Fruit fly (Drosophila melanogaster) whole organism, prepupa: Measurements from ENCODE around the gene Cox17.

Experiments used
- Blimp-1 ChIP-seq: fragments of 200-800 bp; sonication (Bioruptor generic); optimal IDR thresholded peaks from 3 replicates; lab custom pipeline; 2017; ENCODE audit warnings: missing biosample characterization, missing genetic modification characterization, mild to moderate bottlenecking, moderate library complexity, missing genetic modification reagents
- CG10631 ChIP-seq: fragments of 200-800 bp; sonication (Bioruptor generic); optimal IDR thresholded peaks from 2 replicates; lab custom pipeline; 2016; ENCODE audit warnings: missing biosample characterization, missing genetic modification characterization
- CG10669 ChIP-seq: fragments of 200-800 bp; sonication (Bioruptor generic); optimal IDR thresholded peaks from 3 replicates; lab custom pipeline; 2018; ENCODE audit warnings: missing biosample characterization, mild to moderate bottlenecking, missing genetic modification characterization, moderate library complexity
- CG11294 ChIP-seq: fragments of 200-800 bp; sonication (Bioruptor generic); IDR thresholded peaks from 2 replicates; pipeline ENCODE4 v1.3.6; 2022; ENCODE audit warnings: missing biosample characterization, missing genetic modification characterization
- CG11762 ChIP-seq: fragments of 200-800 bp; sonication (Bioruptor generic); optimal IDR thresholded peaks from 3 replicates; lab custom pipeline; 2016; ENCODE audit warnings: missing biosample characterization, missing genetic modification characterization; ENCODE audit not compliant: insufficient read depth
- CG15336 ChIP-seq: fragments of 200-800 bp; sonication (Bioruptor generic); IDR thresholded peaks from 2 replicates; pipeline ENCODE4 v1.3.6; 2022; ENCODE audit warnings: missing biosample characterization, missing genetic modification characterization
- CG1621 ChIP-seq: fragments of 200-800 bp; sonication (Bioruptor generic); optimal IDR thresholded peaks from 3 replicates; lab custom pipeline; 2018; ENCODE audit warnings: missing biosample characterization, mild to moderate bottlenecking, missing genetic modification characterization
- CG16779 ChIP-seq: fragments of 200-800 bp; sonication (Bioruptor generic); optimal IDR thresholded peaks from 3 replicates; lab custom pipeline; 2017; ENCODE audit warnings: missing biosample characterization, mild to moderate bottlenecking, missing genetic modification characterization
- CG3032 ChIP-seq: fragments of 200-800 bp; optimal IDR thresholded peaks from 2 replicates; lab custom pipeline; 2019; ENCODE audit warnings: missing biosample characterization, mild to moderate bottlenecking, missing genetic modification characterization, moderate library complexity
- CG32006 ChIP-seq: fragments of 200-800 bp; sonication (Bioruptor generic); optimal IDR thresholded peaks from 3 replicates; lab custom pipeline; 2017; ENCODE audit warnings: missing biosample characterization, mild to moderate bottlenecking, missing genetic modification characterization
- CG3919 ChIP-seq: fragments of 200-800 bp; sonication (Bioruptor generic); optimal IDR thresholded peaks from 3 replicates; lab custom pipeline; 2016; ENCODE audit warnings: missing biosample characterization, missing genetic modification characterization
- CG4318 ChIP-seq: fragments of 200-800 bp; sonication (Bioruptor generic); optimal IDR thresholded peaks from 3 replicates; lab custom pipeline; 2017; ENCODE audit warnings: missing biosample characterization, mild to moderate bottlenecking, missing genetic modification characterization
- CG6163 ChIP-seq: fragments of 200-800 bp; sonication (Bioruptor generic); IDR thresholded peaks from 3 replicates; pipeline ENCODE4 v1.3.6; 2022; ENCODE audit warnings: missing biosample characterization, missing genetic modification characterization
- CG6792 ChIP-seq: fragments of 200-800 bp; sonication (Bioruptor generic); optimal IDR thresholded peaks from 3 replicates; lab custom pipeline; 2016; ENCODE audit warnings: missing biosample characterization, missing genetic modification characterization
- CG6808 ChIP-seq: fragments of 200-800 bp; sonication (Bioruptor generic); optimal IDR thresholded peaks from 3 replicates; lab custom pipeline; 2017; ENCODE audit warnings: missing biosample characterization, missing genetic modification characterization, mild to moderate bottlenecking, moderate library complexity, missing genetic modification reagents
- CG6854 ChIP-seq: fragments of 200-800 bp; sonication (Bioruptor generic); optimal IDR thresholded peaks from 2 replicates; lab custom pipeline; 2017; ENCODE audit warnings: missing biosample characterization, mild to moderate bottlenecking, missing genetic modification characterization
- CG7368 ChIP-seq: fragments of 200-800 bp; sonication (Bioruptor generic); optimal IDR thresholded peaks from 3 replicates; lab custom pipeline; 2016; ENCODE audit warnings: missing biosample characterization, missing genetic modification characterization
- CG8119 ChIP-seq: fragments of 200-800 bp; sonication (Bioruptor generic); IDR thresholded peaks from 3 replicates; pipeline ENCODE4 v1.3.6; 2022; ENCODE audit warnings: missing biosample characterization, missing genetic modification characterization
- CG8632 ChIP-seq: fragments of 200-800 bp; sonication (Bioruptor generic); optimal IDR thresholded peaks from 3 replicates; lab custom pipeline; 2016; ENCODE audit warnings: missing biosample characterization, missing genetic modification characterization
- CG9139 ChIP-seq: fragments of 200-800 bp; sonication (Bioruptor generic); optimal IDR thresholded peaks from 3 replicates; lab custom pipeline; 2017; ENCODE audit warnings: missing biosample characterization, mild to moderate bottlenecking, missing genetic modification characterization
- Eip78C ChIP-seq: fragments of 200-800 bp; sonication (Bioruptor generic); peaks from one replicate; lab custom pipeline; 2016; ENCODE audit warnings: missing biosample characterization, missing genetic modification characterization
- Eip93F ChIP-seq: fragments of 200-800 bp; sonication (Bioruptor generic); optimal IDR thresholded peaks from 2 replicates; lab custom pipeline; 2016; ENCODE audit warnings: missing biosample characterization, mild to moderate bottlenecking, missing genetic modification characterization
- Ets96B ChIP-seq: fragments of 200-800 bp; optimal IDR thresholded peaks from 2 replicates; lab custom pipeline; 2019; ENCODE audit warnings: missing biosample characterization, mild to moderate bottlenecking, missing genetic modification characterization, moderate library complexity
- Gug ChIP-seq: fragments of 200-800 bp; sonication (Bioruptor generic); IDR thresholded peaks from 2 replicates; pipeline ENCODE4 v1.3.6; 2022; ENCODE audit warnings: missing biosample characterization, missing genetic modification characterization
- Hr39 ChIP-seq: fragments of 200-800 bp; sonication (Bioruptor generic); optimal IDR thresholded peaks from 2 replicates; lab custom pipeline; 2016; ENCODE audit warnings: missing biosample characterization, missing genetic modification characterization
- Hr4 ChIP-seq: fragments of 200-800 bp; sonication (Bioruptor generic); optimal IDR thresholded peaks from 3 replicates; lab custom pipeline; 2016; ENCODE audit warnings: missing biosample characterization, missing genetic modification characterization
- Lpt ChIP-seq: fragments of 200-800 bp; sonication (Bioruptor generic); optimal IDR thresholded peaks from 3 replicates; lab custom pipeline; 2016; ENCODE audit warnings: missing biosample characterization, missing genetic modification characterization
- Met ChIP-seq: fragments of 200-800 bp; sonication (Bioruptor generic); optimal IDR thresholded peaks from 3 replicates; lab custom pipeline; 2016; ENCODE audit warnings: missing biosample characterization, missing genetic modification characterization
- OdsH ChIP-seq: fragments of 200-800 bp; sonication (Bioruptor generic); optimal IDR thresholded peaks from 3 replicates; lab custom pipeline; 2016; ENCODE audit warnings: missing biosample characterization, missing genetic modification characterization
- Sox102F ChIP-seq: fragments of 200-800 bp; sonication (Bioruptor generic); optimal IDR thresholded peaks from 2 replicates; lab custom pipeline; 2016; ENCODE audit warnings: missing biosample characterization, mild to moderate bottlenecking, missing genetic modification characterization
- acj6 ChIP-seq: fragments of 200-800 bp; sonication (Bioruptor generic); optimal IDR thresholded peaks from 3 replicates; lab custom pipeline; 2016; ENCODE audit warnings: missing biosample characterization, missing genetic modification characterization
- eg ChIP-seq: fragments of 200-800 bp; sonication (Bioruptor generic); IDR thresholded peaks from 3 replicates; pipeline ENCODE4 v1.3.6; 2022; ENCODE audit warnings: missing biosample characterization, missing genetic modification characterization
- esn ChIP-seq: fragments of 200-800 bp; sonication (Bioruptor generic); optimal IDR thresholded peaks from 2 replicates; lab custom pipeline; 2016; ENCODE audit warnings: missing biosample characterization, mild to moderate bottlenecking, missing genetic modification characterization, moderate library complexity
- fd59A ChIP-seq: fragments of 200-800 bp; sonication (Bioruptor generic); optimal IDR thresholded peaks from 2 replicates; lab custom pipeline; 2017; ENCODE audit warnings: missing biosample characterization, mild to moderate bottlenecking, missing genetic modification characterization, missing genetic modification reagents
- fkh ChIP-seq: fragments of 200-800 bp; sonication (Bioruptor generic); optimal IDR thresholded peaks from 3 replicates; lab custom pipeline; 2017; ENCODE audit warnings: missing biosample characterization, mild to moderate bottlenecking, missing genetic modification characterization, moderate library complexity
- net ChIP-seq: fragments of 200-800 bp; sonication (Bioruptor generic); optimal IDR thresholded peaks from 3 replicates; lab custom pipeline; 2016; ENCODE audit warnings: missing biosample characterization, missing genetic modification characterization
- pdm3 ChIP-seq: fragments of 200-800 bp; sonication (Bioruptor generic); optimal IDR thresholded peaks from 3 replicates; lab custom pipeline; 2016; ENCODE audit warnings: missing biosample characterization, missing genetic modification characterization
- salr ChIP-seq, 2 experiments: fragments of 200-800 bp; sonication (Bioruptor generic); optimal IDR thresholded peaks; 3 replicates each; lab custom pipeline; 2016 to 2018; ENCODE audit warnings: missing biosample characterization in 2 of 2, missing genetic modification characterization in 2 of 2, mild to moderate bottlenecking in 1 of 2
- spab ChIP-seq: fragments of 200-800 bp; sonication (Bioruptor generic); optimal IDR thresholded peaks from 2 replicates; lab custom pipeline; 2017; ENCODE audit warnings: missing biosample characterization, mild to moderate bottlenecking, missing genetic modification characterization, missing genetic modification reagents
- ss ChIP-seq, 2 experiments: fragments of 200-800 bp; sonication (Bioruptor generic); optimal IDR thresholded peaks; 2 replicates in 1 of 2; 3 replicates in 1 of 2; lab custom pipeline; 2017 to 2018; ENCODE audit warnings: mild to moderate bottlenecking in 2 of 2, missing biosample characterization in 2 of 2, missing genetic modification characterization in 2 of 2, moderate library complexity in 1 of 2
- svp ChIP-seq: fragments of 200-800 bp; sonication (Bioruptor generic); peaks from one replicate; lab custom pipeline; 2016; ENCODE audit warnings: missing biosample characterization, missing genetic modification characterization
- topi ChIP-seq: fragments of 200-800 bp; sonication (Bioruptor generic); optimal IDR thresholded peaks from 3 replicates; lab custom pipeline; 2016; ENCODE audit warnings: missing biosample characterization, missing genetic modification characterization

Gene Cox17

DNA sequence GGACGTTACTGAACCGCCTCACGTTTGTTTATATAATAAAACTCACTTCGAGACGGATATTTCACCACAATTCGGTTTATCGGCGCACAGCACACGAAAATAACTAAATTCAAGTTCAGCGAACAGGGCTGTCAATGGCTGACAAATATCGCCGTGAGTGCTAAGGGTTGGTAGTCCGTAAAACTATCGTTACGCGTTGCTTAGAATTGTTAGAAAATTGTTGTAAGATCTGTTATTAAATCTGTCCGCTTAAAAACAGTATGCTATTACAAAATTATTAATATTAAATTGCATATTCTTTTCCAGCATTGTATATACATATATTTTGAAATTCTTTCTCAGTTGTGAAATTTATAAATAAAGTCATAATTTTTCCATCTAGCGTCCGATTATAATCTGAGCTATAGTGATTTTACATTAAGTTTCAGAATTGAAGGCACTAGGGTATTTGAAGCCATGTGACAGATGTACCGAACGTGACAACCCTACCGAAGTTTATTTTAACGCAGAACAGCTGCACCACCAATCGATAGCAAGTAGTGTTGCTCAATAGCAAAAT is at the start of gene Cox17 (continued):
- peak; percentile 84 for TF ChIP-seq Met (GFP tag; lab: Kevin White, UChicago)
- peak in 1 of 2 experiments; percentile 87 for TF ChIP-seq salr (GFP tag; optimal IDR thresholded peaks at IDR 0.05; lab: Kevin White, UChicago)
- peak; percentile 68 for TF ChIP-seq Lpt (GFP tag; lab: Kevin White, UChicago)
- peak; percentile 83 for TF ChIP-seq Hr4 (GFP tag; lab: Kevin White, UChicago)
- peak; percentile 15 for TF ChIP-seq CG16779 (tag; lab: Kevin White, UChicago)
- TF ChIP-seq CG6792 (GFP tag; lab: Kevin White, UChicago) = peak; percentile 73
- peak; percentile 75 for TF ChIP-seq net (GFP tag; lab: Kevin White, UChicago)
- peak; percentile 75 for TF ChIP-seq CG4318 (GFP tag; lab: Kevin White, UChicago)
- TF ChIP-seq spab (GFP tag; lab: Kevin White, UChicago) = peak; percentile 59

DNA sequence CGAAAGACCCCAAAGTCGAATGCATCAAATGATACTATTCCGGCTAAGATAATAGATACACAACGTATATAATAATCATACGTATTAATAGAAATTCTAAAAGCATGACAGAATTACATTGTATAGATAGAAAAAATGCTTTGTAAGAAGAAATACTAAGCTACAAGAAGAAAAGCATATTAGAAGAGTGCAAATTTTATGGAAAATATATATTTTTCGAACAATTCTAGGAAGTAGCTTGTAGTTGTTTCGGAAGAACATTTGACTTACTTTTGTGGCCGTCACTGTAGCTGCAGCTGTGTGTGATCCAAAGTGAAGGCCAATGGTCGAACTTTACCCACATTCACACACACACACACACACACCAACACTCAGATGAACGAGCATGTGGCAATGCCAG is 47.6 kb upstream of the Cox17 start:
- TF ChIP-seq CG8632 (GFP tag; lab: Kevin White, UChicago) (no peak), CG15336 (peak; percentile 45), CG6163 (GFP tag; lab: Robert Waterston, UW) (no peak), Gug (GFP tag; lab: Robert Waterston, UW) (no peak), CG32006 (GFP tag; lab: Kevin White, UChicago) (peak; percentile 59), CG9139 (GFP tag; lab: Kevin White, UChicago) (no peak), eg (GFP tag; lab: Robert Waterston, UW) (peak; percentile 42; the same call in 2 of the 3 replicates), Eip78C (GFP tag; lab: Kevin White, UChicago) (peak; percentile 56), Lpt (GFP tag; lab: Kevin White, UChicago) (peak; percentile 14), topi (GFP tag; lab: Kevin White, UChicago) (no peak), CG8119 (GFP tag; lab: Robert Waterston, UW) (0 out of 3 replicates have a peak, but pooled peaks have one; percentile 27)
- TF ChIP-seq, all 60 proteins: peak for 6

DNA sequence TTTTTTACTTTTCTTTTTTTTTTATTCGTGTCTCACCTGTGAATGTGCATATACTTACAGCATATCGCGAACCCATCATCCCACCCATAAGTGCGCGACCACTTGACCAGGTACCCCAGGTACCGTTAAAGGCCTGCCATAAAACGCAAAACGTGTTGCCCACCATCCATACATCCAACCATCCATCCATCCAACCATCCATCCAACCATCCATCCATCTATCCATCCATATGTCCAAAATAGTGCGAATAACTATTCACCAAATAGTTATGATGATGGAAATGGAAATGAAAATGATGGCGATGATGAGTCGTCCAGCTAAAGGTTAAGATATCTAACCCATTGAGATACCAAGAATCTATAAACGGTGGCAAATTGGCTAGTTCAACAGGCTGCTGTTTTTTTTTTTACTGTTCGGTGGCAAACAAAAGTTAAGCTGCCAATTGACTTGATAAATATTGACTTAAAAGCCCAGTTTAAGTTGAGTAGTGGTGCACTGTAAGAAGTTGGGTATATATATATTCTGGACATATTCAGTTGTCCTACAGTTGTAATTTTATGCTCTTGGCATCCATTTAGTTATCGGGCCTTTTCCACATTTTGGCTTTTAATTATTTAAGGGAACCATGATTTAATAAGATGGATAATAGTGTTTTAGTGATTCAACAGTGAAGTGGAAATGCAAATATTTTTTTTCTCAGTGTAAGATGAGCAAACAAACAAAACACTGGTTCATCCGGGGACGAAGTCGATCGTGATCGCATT is 43.6 kb upstream of the Cox17 start:
- TF ChIP-seq Sox102F (GFP tag; lab: Kevin White, UChicago) (no peak), eg (GFP tag; lab: Robert Waterston, UW) (peak; percentile 50; the same call in 2 of the 3 replicates), CG11294 (GFP tag; lab: Robert Waterston, UW) (no peak), CG32006 (GFP tag; lab: Kevin White, UChicago) (peak; percentile 50), pdm3 (peak; percentile 9), CG15336 (0 out of 2 replicates have a peak, but pooled peaks have one; percentile 11), spab (GFP tag; lab: Kevin White, UChicago) (no peak), Met (GFP tag; lab: Kevin White, UChicago) (no peak), CG6808 (GFP tag; lab: Kevin White, UChicago) (peak; percentile 27), ss (GFP tag; optimal IDR thresholded peaks at IDR 0.05; lab: Kevin White, UChicago) (no peak), CG8119 (GFP tag; lab: Robert Waterston, UW) (no peak), CG3032 (tag; lab: Kevin White, UChicago) (peak; percentile 23), CG6163 (GFP tag; lab: Robert Waterston, UW) (no peak), topi (GFP tag; lab: Kevin White, UChicago) (no peak), esn (GFP tag; lab: Kevin White, UChicago) (no peak), Ets96B (tag; lab: Kevin White, UChicago) (peak; percentile 32), fd59A (no peak), Gug (GFP tag; lab: Robert Waterston, UW) (no peak), Eip93F (GFP tag; lab: Kevin White, UChicago) (no peak), CG7368 (GFP tag; lab: Kevin White, UChicago) (no peak), CG10631 (GFP tag; lab: Kevin White, UChicago) (peak; percentile 13), fkh (peak; percentile 50), CG1621 (tag; lab: Kevin White, UChicago) (no peak), OdsH (GFP tag; lab: Kevin White, UChicago) (peak; percentile 16), Blimp-1 (GFP tag; lab: Kevin White, UChicago) (no peak), acj6 (GFP tag; lab: Kevin White, UChicago) (no peak), CG4318 (GFP tag; lab: Kevin White, UChicago) (peak; percentile 5), CG8632 (GFP tag; lab: Kevin White, UChicago) (no peak), CG11762 (no peak), Hr39 (GFP tag; lab: Kevin White, UChicago) (no peak), svp (GFP tag; lab: Kevin White, UChicago) (peak; percentile 52), CG6854 (GFP tag; lab: Kevin White, UChicago) (no peak), CG10669 (GFP tag; lab: Kevin White, UChicago) (peak; percentile 11), Hr4 (GFP tag; lab: Kevin White, UChicago) (peak; percentile 15), CG3919 (GFP tag; lab: Kevin White, UChicago) (peak; percentile 10), Eip78C (GFP tag; lab: Kevin White, UChicago) (peak; percentile 60)
